Fruit fly (Drosophila melanogaster) whole organism, prepupa: ENCODE data around the gene U4-U6-60K.

Experiments
- CG10669 ChIP-seq: fragments of 200-800 bp; sonication (Bioruptor generic); optimal IDR thresholded peaks from 3 replicates; lab custom pipeline; 2018; ENCODE audit warnings: missing biosample characterization, mild to moderate bottlenecking, missing genetic modification characterization, moderate library complexity
- CG32006 ChIP-seq: fragments of 200-800 bp; sonication (Bioruptor generic); optimal IDR thresholded peaks from 3 replicates; lab custom pipeline; 2017; ENCODE audit warnings: missing biosample characterization, mild to moderate bottlenecking, missing genetic modification characterization
- CG3919 ChIP-seq: fragments of 200-800 bp; sonication (Bioruptor generic); optimal IDR thresholded peaks from 3 replicates; lab custom pipeline; 2016; ENCODE audit warnings: missing biosample characterization, missing genetic modification characterization
- CG6854 ChIP-seq: fragments of 200-800 bp; sonication (Bioruptor generic); optimal IDR thresholded peaks from 2 replicates; lab custom pipeline; 2017; ENCODE audit warnings: missing biosample characterization, mild to moderate bottlenecking, missing genetic modification characterization
- Eip93F ChIP-seq: fragments of 200-800 bp; sonication (Bioruptor generic); optimal IDR thresholded peaks from 2 replicates; lab custom pipeline; 2016; ENCODE audit warnings: missing biosample characterization, mild to moderate bottlenecking, missing genetic modification characterization
- Gug ChIP-seq: fragments of 200-800 bp; sonication (Bioruptor generic); IDR thresholded peaks from 2 replicates; pipeline ENCODE4 v1.3.6; 2022; ENCODE audit warnings: missing biosample characterization, missing genetic modification characterization
- Lpt ChIP-seq: fragments of 200-800 bp; sonication (Bioruptor generic); optimal IDR thresholded peaks from 3 replicates; lab custom pipeline; 2016; ENCODE audit warnings: missing biosample characterization, missing genetic modification characterization
- dsx ChIP-seq: fragments of 200-800 bp; optimal IDR thresholded peaks from 3 replicates; lab custom pipeline; 2019; ENCODE audit warnings: missing biosample characterization, mild to moderate bottlenecking, missing genetic modification characterization, moderate library complexity; ENCODE audit not compliant: poor library complexity, severe bottlenecking
- fkh ChIP-seq: fragments of 200-800 bp; sonication (Bioruptor generic); optimal IDR thresholded peaks from 3 replicates; lab custom pipeline; 2017; ENCODE audit warnings: missing biosample characterization, mild to moderate bottlenecking, missing genetic modification characterization, moderate library complexity
- net ChIP-seq: fragments of 200-800 bp; sonication (Bioruptor generic); optimal IDR thresholded peaks from 3 replicates; lab custom pipeline; 2016; ENCODE audit warnings: missing biosample characterization, missing genetic modification characterization
- spab ChIP-seq: fragments of 200-800 bp; sonication (Bioruptor generic); optimal IDR thresholded peaks from 2 replicates; lab custom pipeline; 2017; ENCODE audit warnings: missing biosample characterization, mild to moderate bottlenecking, missing genetic modification characterization, missing genetic modification reagents
- ss ChIP-seq, 2 experiments: fragments of 200-800 bp; sonication (Bioruptor generic); optimal IDR thresholded peaks; 2 replicates in 1 of 2; 3 replicates in 1 of 2; lab custom pipeline; 2017 to 2018; ENCODE audit warnings: mild to moderate bottlenecking in 2 of 2, missing biosample characterization in 2 of 2, missing genetic modification characterization in 2 of 2, moderate library complexity in 1 of 2

dm6 chr3L:17530471-17531149 is 16.9 kb upstream of the U4-U6-60K start:
- no peak for TF ChIP-seq CG3919 (GFP tag; lab: Kevin White, UChicago)
- peak; percentile 63 for TF ChIP-seq fkh (GFP tag; lab: Kevin White, UChicago)
- TF ChIP-seq Eip93F: no peak
- TF ChIP-seq CG6854 (GFP tag; lab: Kevin White, UChicago): no peak
- no peak for TF ChIP-seq net
- no peak for TF ChIP-seq CG32006 (GFP tag; lab: Kevin White, UChicago)
- no peak for TF ChIP-seq ss (GFP tag; optimal IDR thresholded peaks at IDR 0.05; lab: Kevin White, UChicago)
- no peak for TF ChIP-seq CG10669 (GFP tag; lab: Kevin White, UChicago)
- TF ChIP-seq Lpt (GFP tag; lab: Kevin White, UChicago): no peak
- no peak for TF ChIP-seq spab (GFP tag; lab: Kevin White, UChicago)
- TF ChIP-seq Gug (GFP tag; lab: Robert Waterston, UW): no peak
- peak; percentile 13 for TF ChIP-seq dsx (GFP tag; lab: Kevin White, UChicago)
